Fruit fly (Drosophila melanogaster) whole organism, adult: ENCODE data around the gene Pex7.

Experiments
- CG5204 ChIP-seq: fragments of 200-800 bp; sonication (Bioruptor generic); optimal IDR thresholded peaks from 2 replicates; lab custom pipeline; 2016; ENCODE audit warnings: missing biosample characterization, missing genetic modification characterization
- cic ChIP-seq: fragments of 200-800 bp; sonication (Bioruptor generic); optimal IDR thresholded peaks from 2 replicates; lab custom pipeline; 2017; ENCODE audit warnings: missing biosample characterization, mild to moderate bottlenecking, missing genetic modification characterization, moderate library complexity
- pad ChIP-seq: fragments of 200-800 bp; sonication (Bioruptor generic); optimal IDR thresholded peaks from 3 replicates; lab custom pipeline; 2017; ENCODE audit warnings: missing biosample characterization, missing genetic modification characterization, mild to moderate bottlenecking, moderate library complexity, missing genetic modification reagents

dm6 chr3L:8673377-8674000 lies 26.5 kb downstream of the Pex7 start:
- TF ChIP-seq CG5204 (no peak), cic (GFP tag; lab: Kevin White, UChicago) (no peak), pad (GFP tag; lab: Kevin White, UChicago) (no peak)
